Worm (Caenorhabditis elegans) whole organism, L4/young adult: ENCODE results near the gene cyb-3.
"Not testable (repeated sequence)": the region's sequence is repeated elsewhere in the genome, so short reads cannot be mapped to it uniquely, and the experiment has no call there.

Experiments
- W03F9.2 ChIP-seq: fragments of 150-350 bp; optimal IDR thresholded peaks from 2 replicates; lab custom pipeline; 2014; ENCODE audit warnings: missing biosample characterization, missing genetic modification characterization
- dao-5 ChIP-seq: sonication (generic microtip); optimal IDR thresholded peaks from 2 replicates; lab custom pipeline; 2016; ENCODE audit warnings: missing genotype, missing genetic modification characterization, moderate library complexity, missing compliant biosample characterization
- him-1 ChIP-seq: sonication (generic microtip); optimal IDR thresholded peaks from 2 replicates; lab custom pipeline; 2016; ENCODE audit warnings: missing genotype, missing genetic modification reagents, missing genetic modification characterization, missing compliant biosample characterization

cyb-3 gene

ce11 chrV:15395347-15395746 is at the start of gene cyb-3:
TSS of gene cyb-3 (plus strand) at chrV:15395696.
- TF ChIP-seq him-1 (no peak), dao-5 (tag; lab: Kevin White, UChicago) (no peak), W03F9.2 (tag; lab: Kevin White, UChicago) (no peak)

- TF ChIP-seq dao-5 (tag; lab: Kevin White, UChicago) (no peak), him-1 (no peak), W03F9.2 (tag; lab: Kevin White, UChicago) (no peak)
These were observed 48.2 kb upstream of the cyb-3 start, which contains the start of gene C29F3.3 for ce11 chrV:15347292-15347691. TSS of gene C29F3.3 (minus strand) at chrV:15347392.

DNA sequence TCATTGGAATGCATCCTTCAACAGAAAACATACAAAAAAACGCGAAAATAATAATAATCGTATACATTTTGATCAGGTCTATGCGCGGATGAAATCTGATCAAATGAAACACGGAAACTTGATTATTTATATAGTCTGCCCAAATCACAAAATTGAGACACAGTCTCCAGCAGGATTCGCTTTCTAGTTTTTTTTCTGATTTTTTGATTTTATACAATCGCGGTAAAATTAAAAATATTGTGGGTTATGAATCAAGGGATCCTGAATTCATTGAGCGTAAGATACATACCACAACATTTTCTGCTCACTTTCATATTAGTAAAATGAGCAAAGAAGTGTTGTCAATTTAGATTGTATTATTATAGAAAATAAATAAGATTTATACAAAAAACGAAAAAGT is 46.5 kb upstream of the cyb-3 start, which contains the start of gene clec-230:
clec-230 (minus strand) TSS at position 101 of the 400 bp plus-strand sequence.
- no peak for TF ChIP-seq W03F9.2 (tag; lab: Kevin White, UChicago)
- TF ChIP-seq him-1: no peak
- TF ChIP-seq dao-5 (tag; lab: Kevin White, UChicago): no peak

ce11 chrV:15350615-15351014 is 44.9 kb upstream of the cyb-3 start, which contains the start of gene clec-231:
TSS of gene clec-231 (minus strand) at chrV:15350715.
- TF ChIP-seq W03F9.2 (tag; lab: Kevin White, UChicago) (no peak), him-1 (no peak), dao-5 (tag; lab: Kevin White, UChicago) (no peak)

DNA sequence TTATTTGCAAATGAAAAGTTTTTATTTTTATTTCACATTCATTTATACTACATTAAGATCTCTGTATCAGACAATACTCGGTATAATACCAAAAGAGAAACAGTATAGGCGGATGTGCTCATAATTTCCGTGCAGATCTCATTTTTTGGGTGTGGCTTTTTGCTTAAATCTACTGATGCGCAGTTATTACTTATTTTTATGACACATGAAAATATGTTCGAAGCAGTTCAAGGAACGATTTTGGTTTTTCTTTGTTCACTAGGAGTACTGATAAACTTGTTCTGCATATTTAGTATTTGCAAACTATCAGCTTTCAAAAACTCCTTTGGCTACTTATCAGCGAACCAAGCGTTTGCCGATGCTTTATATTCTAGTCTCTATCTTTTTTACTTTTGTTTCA is 43.1 kb upstream of the cyb-3 start, which contains the start of gene srx-58:
srx-58 (plus strand) TSS at position 301 of the 400 bp plus-strand sequence.
- TF ChIP-seq dao-5 (tag; lab: Kevin White, UChicago) (no peak), W03F9.2 (tag; lab: Kevin White, UChicago) (no peak), him-1 (no peak)

ce11 chrV:15354648-15355047 is 40.8 kb upstream of the cyb-3 start, which contains the start of gene C29F3.7:
TSS of gene C29F3.7 (plus strand) at chrV:15354901.
- TF ChIP-seq W03F9.2 (tag; lab: Kevin White, UChicago): no peak
- no peak for TF ChIP-seq dao-5 (tag; lab: Kevin White, UChicago)

ce11 chrV:15361412-15361811 is 34.1 kb upstream of the cyb-3 start, which contains the start of gene ech-1.1:
TSS of gene ech-1.1 (minus strand) at chrV:15361512.
- not testable (repeated sequence) for TF ChIP-seq W03F9.2 (tag; lab: Kevin White, UChicago); him-1; dao-5 (tag; lab: Kevin White, UChicago)

DNA sequence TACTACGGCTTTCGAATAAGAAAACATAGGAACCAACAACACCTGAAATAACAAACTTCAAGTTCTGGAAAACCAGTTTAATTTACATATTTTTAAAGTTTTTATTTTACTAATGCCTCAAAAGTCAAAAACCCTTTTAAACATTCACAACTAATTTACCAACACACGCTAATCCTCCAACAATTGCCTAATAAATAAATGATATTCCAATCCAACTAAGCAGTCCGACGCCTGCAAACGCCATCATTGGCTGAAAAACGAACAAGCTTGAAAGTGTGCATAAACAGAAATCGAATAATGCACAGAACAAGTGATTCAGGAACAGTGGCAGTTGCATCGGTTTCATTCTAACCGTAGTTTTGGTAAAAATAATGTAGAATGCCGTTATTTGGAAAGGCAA is 27.7 kb upstream of the cyb-3 start:
- TF ChIP-seq W03F9.2 (tag; lab: Kevin White, UChicago) (no peak), dao-5 (tag; lab: Kevin White, UChicago) (no peak), him-1 (no peak)

- no peak for TF ChIP-seq him-1
- no peak for TF ChIP-seq dao-5 (tag; lab: Kevin White, UChicago)
- no peak for TF ChIP-seq W03F9.2 (tag; lab: Kevin White, UChicago)
These were observed 25.8 kb upstream of the cyb-3 start, which contains the start of gene nhr-269 for ce11 chrV:15369707-15370106. TSS of gene nhr-269 (minus strand) at chrV:15369807.

DNA sequence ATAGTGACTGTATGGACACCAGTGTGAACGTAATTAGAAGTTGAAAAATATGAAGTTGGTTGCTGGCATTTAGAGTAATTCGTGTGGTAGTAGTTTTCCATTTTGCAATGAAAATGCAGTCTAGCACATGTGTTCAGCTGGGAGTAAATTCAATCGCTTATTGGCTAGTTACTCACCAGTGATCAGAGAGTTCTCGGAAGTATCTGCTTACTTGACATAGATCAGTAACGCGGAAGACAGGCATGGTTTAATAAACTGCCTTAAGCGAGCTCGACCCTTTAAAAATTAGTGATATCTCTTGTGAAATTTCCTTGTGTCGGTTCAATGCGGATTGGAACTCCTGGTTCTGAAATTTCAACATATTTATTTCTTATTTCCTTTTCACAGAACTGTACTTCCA is 19.3 kb upstream of the cyb-3 start, which contains the start of gene srh-52:
srh-52 (minus strand) TSS at position 101 of the 400 bp plus-strand sequence.
- no peak for TF ChIP-seq him-1
- no peak for TF ChIP-seq W03F9.2 (tag; lab: Kevin White, UChicago)
- TF ChIP-seq dao-5 (tag; lab: Kevin White, UChicago): no peak

DNA sequence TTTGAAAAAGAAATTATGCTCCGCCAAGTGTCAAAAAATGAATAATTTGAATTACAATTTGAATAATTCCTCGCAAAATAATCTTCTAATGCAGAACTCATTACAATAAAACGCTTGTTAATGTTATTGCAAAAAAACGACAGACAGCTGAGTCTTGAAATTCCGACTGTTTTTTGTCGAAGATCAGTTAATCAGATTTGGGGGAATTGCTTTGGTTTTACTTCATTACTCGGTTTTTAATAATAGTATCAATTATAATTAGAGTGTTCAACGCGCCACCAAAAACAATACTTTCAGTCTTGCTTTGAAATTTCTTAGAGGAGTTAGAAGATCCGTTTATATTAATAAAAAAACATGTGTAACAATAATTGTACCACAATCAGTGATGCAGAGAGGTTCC is 17.6 kb upstream of the cyb-3 start, which contains the start of gene srh-122:
srh-122 (minus strand) TSS at position 101 of the 400 bp plus-strand sequence.
- TF ChIP-seq him-1 (no peak), dao-5 (tag; lab: Kevin White, UChicago) (no peak), W03F9.2 (tag; lab: Kevin White, UChicago) (no peak)

ce11 chrV:15379817-15380216 is 15.7 kb upstream of the cyb-3 start, which contains the start of gene srh-251:
TSS of gene srh-251 (minus strand) at chrV:15379917.
- TF ChIP-seq him-1: no peak
- TF ChIP-seq dao-5 (tag; lab: Kevin White, UChicago): no peak
- no peak for TF ChIP-seq W03F9.2 (tag; lab: Kevin White, UChicago)

DNA sequence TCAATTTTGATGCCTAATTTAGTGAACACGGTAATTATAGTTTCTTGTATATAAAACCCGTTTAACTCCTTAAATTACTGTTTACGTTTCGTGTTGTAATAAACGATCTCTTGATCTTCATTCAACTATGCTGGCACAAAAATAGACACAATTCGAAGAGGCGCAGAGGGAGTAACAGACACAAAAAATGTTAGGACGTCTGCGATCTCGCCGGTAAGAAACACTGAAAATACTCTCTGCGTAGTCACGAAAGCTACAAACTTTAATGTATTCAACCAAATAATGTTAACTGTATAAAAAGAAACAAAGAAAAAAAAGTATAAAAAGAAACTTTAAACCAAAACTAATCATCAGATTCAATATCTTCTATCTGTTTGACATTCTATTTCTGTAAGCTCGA is 14.6 kb upstream of the cyb-3 start, which contains the start of gene dhs-23:
dhs-23 (plus strand) TSS at position 363 of the 400 bp plus-strand sequence.
- TF ChIP-seq W03F9.2 (tag; lab: Kevin White, UChicago) (no peak), him-1 (no peak), dao-5 (tag; lab: Kevin White, UChicago) (no peak)

- no peak for TF ChIP-seq W03F9.2 (tag; lab: Kevin White, UChicago)
- TF ChIP-seq dao-5 (tag; lab: Kevin White, UChicago): no peak
- no peak for TF ChIP-seq him-1
These were observed 11.8 kb upstream of the cyb-3 start, which contains the start of gene str-88 for ce11 chrV:15383739-15384138. TSS of gene str-88 (minus strand) at chrV:15383839.
